Worm (Caenorhabditis elegans) whole organism, early embryonic: Measurements from ENCODE around the gene kxd-1.

Experiments
- B0310.2 ChIP-seq: sonication (generic microtip); optimal IDR thresholded peaks from 2 replicates; lab custom pipeline; 2016; ENCODE audit warnings: mild to moderate bottlenecking, missing genetic modification characterization, missing compliant biosample characterization
- F13C5.2 ChIP-seq: sonication (generic microtip); optimal IDR thresholded peaks from 2 replicates; lab custom pipeline; 2017; ENCODE audit warnings: mild to moderate bottlenecking, missing genetic modification characterization, inconsistent platforms, missing compliant biosample characterization
- aly-1 ChIP-seq: sonication (generic microtip); optimal IDR thresholded peaks from 2 replicates; lab custom pipeline; 2016; ENCODE audit warnings: missing genetic modification characterization, missing compliant biosample characterization
- ama-1 ChIP-seq: fragments of 150-350 bp; optimal IDR thresholded peaks from 2 replicates; lab custom pipeline; 2014
- ceh-13 ChIP-seq: fragments of 200-800 bp; sonication (Bioruptor generic); optimal IDR thresholded peaks from 2 replicates; lab custom pipeline; 2018; ENCODE audit warnings: mild to moderate bottlenecking, missing genetic modification characterization, missing compliant biosample characterization
- ceh-36 ChIP-seq: sonication (generic microtip); optimal IDR thresholded peaks from 2 replicates; lab custom pipeline; 2016; ENCODE audit warnings: missing genetic modification characterization, inconsistent platforms, missing compliant biosample characterization
- ets-7 ChIP-seq: sonication (generic microtip); optimal IDR thresholded peaks from 2 replicates; lab custom pipeline; 2016; ENCODE audit warnings: missing genotype, missing genetic modification characterization, missing compliant biosample characterization
- flt-1 ChIP-seq: fragments of 200-800 bp; sonication (Bioruptor generic); IDR thresholded peaks from 2 replicates; pipeline ENCODE4 v1.3.6; 2022; ENCODE audit warnings: missing genetic modification characterization, missing compliant biosample characterization
- hmbx-1 ChIP-seq: sonication (generic microtip); optimal IDR thresholded peaks from 2 replicates; lab custom pipeline; 2016; ENCODE audit warnings: mild to moderate bottlenecking, missing genetic modification characterization, missing compliant biosample characterization
- hmg-4 ChIP-seq: fragments of 200-800 bp; sonication (Bioruptor generic); optimal IDR thresholded peaks from 2 replicates; lab custom pipeline; 2018; ENCODE audit warnings: mild to moderate bottlenecking, missing genetic modification characterization, missing compliant biosample characterization
- hnd-1 ChIP-seq: sonication (generic microtip); optimal IDR thresholded peaks from 2 replicates; lab custom pipeline; 2016; ENCODE audit warnings: missing genetic modification characterization, missing compliant biosample characterization
- pes-1 ChIP-seq: fragments of 200-800 bp; sonication (Bioruptor generic); IDR thresholded peaks from 2 replicates; pipeline ENCODE4 v1.3.6; 2022; ENCODE audit warnings: missing genetic modification reagents, missing genetic modification characterization, missing compliant biosample characterization
- scrt-1 ChIP-seq: fragments of 200-800 bp; sonication (Bioruptor generic); IDR thresholded peaks from 2 replicates; pipeline ENCODE4 v1.3.6; 2022; ENCODE audit warnings: missing genetic modification characterization, missing compliant biosample characterization
- sea-1 ChIP-seq: fragments of 200-800 bp; sonication (Bioruptor generic); conservative IDR thresholded peaks from 2 replicates; pipeline ENCODE4 v1.3.6; 2022; ENCODE audit warnings: missing genetic modification characterization, missing compliant biosample characterization
- tbx-11 ChIP-seq: fragments of 200-800 bp; sonication (Bioruptor generic); IDR thresholded peaks from 2 replicates; pipeline ENCODE4 v1.3.6; 2022; ENCODE audit warnings: missing genetic modification characterization, missing compliant biosample characterization
- tbx-37 ChIP-seq: fragments of 200-800 bp; sonication (Bioruptor generic); conservative IDR thresholded peaks from 2 replicates; pipeline ENCODE4 v1.3.6; 2022; ENCODE audit warnings: missing genetic modification reagents, missing genetic modification characterization, missing compliant biosample characterization
- tra-4 ChIP-seq: sonication (generic microtip); optimal IDR thresholded peaks from 2 replicates; lab custom pipeline; 2017; ENCODE audit warnings: missing genetic modification characterization, missing compliant biosample characterization

The kxd-1 gene

DNA sequence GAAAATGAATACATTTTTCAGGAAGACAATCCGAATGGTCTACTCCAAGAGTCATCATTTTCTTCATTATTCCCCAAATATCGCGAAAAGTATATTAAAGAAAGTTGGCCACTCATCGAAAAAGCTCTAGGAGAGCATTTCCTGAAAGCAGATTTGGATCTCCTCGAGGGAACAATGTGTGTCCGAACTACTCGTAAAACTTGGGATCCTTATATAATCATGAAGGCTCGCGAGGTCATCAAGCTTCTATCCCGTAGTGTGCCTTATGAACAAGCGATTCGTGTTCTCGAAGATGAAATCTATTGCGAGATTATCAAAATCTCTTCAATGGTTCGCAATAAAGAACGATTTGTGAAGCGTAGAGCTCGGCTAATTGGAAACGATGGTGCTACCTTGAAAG, 10.3 kb downstream of the kxd-1 start:
- TF ChIP-seq B0310.2 (tag; lab: Kevin White, UChicago) (no peak), ceh-36 (tag; lab: Kevin White, UChicago) (no peak), ama-1 (lab: Kevin White, UChicago) (no peak)

DNA sequence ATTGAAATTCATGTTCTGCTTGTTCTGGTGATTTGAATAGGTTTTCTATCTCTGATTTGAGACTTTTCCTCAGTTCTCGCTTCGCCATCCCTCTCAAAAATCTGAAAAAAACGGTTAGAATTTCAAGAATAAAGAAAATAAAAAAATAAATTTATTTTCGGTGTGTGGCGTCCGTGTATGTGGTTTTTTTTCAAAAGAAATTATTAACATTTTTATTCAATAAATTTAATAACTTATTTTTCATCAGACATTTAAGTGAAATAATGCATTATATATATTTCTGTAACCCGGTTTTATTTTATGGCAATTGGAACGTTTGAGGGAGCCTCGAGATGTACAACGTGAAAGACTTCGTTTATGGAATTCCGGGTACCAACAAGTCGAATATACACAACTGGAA, 13.5 kb downstream of the kxd-1 start, which contains the start of gene C05C8.5:
C05C8.5 (minus strand) TSS at position 101 of the 400 bp plus-strand sequence.
- TF ChIP-seq sea-1: no peak
- TF ChIP-seq pes-1 (GFP tag; lab: Robert Waterston, UW): no peak
- TF ChIP-seq ets-7 (tag; lab: Kevin White, UChicago): no peak
- TF ChIP-seq hmbx-1 (tag; lab: Kevin White, UChicago): no peak
- TF ChIP-seq ceh-36 (tag; lab: Kevin White, UChicago): no peak
- TF ChIP-seq F13C5.2 (tag; lab: Kevin White, UChicago): no peak
- TF ChIP-seq ama-1 (lab: Kevin White, UChicago): no peak
- no peak for TF ChIP-seq tbx-37 (GFP tag; lab: Robert Waterston, UW)
- no peak for TF ChIP-seq hmg-4
- TF ChIP-seq B0310.2 (tag; lab: Kevin White, UChicago): no peak
- TF ChIP-seq flt-1 (GFP tag; lab: Robert Waterston, UW): no peak
- TF ChIP-seq scrt-1 (GFP tag; lab: Robert Waterston, UW): no peak
- no peak for TF ChIP-seq aly-1 (tag; lab: Kevin White, UChicago)
- no peak for TF ChIP-seq tbx-11 (GFP tag; lab: Robert Waterston, UW)
- TF ChIP-seq hnd-1 (tag; lab: Kevin White, UChicago): no peak
- TF ChIP-seq ceh-13 (GFP tag; lab: Kevin White, UChicago): no peak

ce11 chrV:7236694-7237093, 15.4 kb downstream of the kxd-1 start:
- TF ChIP-seq B0310.2 (tag; lab: Kevin White, UChicago) (no peak), tbx-11 (GFP tag; lab: Robert Waterston, UW) (no peak)

DNA sequence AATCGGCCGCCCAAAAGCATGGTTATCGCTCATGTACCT, 15.6 kb downstream of the kxd-1 start, which contains the start of gene hpo-9:
hpo-9 (minus strand) TSS at position 37 of the 39 bp plus-strand sequence.
- TF ChIP-seq ceh-36 (tag; lab: Kevin White, UChicago): no peak
- TF ChIP-seq ama-1 (lab: Kevin White, UChicago): no peak
- TF ChIP-seq sea-1: no peak
- TF ChIP-seq pes-1 (GFP tag; lab: Robert Waterston, UW): no peak
- no peak for TF ChIP-seq hmg-4
- no peak for TF ChIP-seq flt-1 (GFP tag; lab: Robert Waterston, UW)
- no peak for TF ChIP-seq hmbx-1 (tag; lab: Kevin White, UChicago)
- no peak for TF ChIP-seq tbx-37 (GFP tag; lab: Robert Waterston, UW)
- TF ChIP-seq tbx-11 (GFP tag; lab: Robert Waterston, UW): no peak
- TF ChIP-seq ceh-13 (GFP tag; lab: Kevin White, UChicago): no peak
- TF ChIP-seq scrt-1 (GFP tag; lab: Robert Waterston, UW): no peak
- TF ChIP-seq F13C5.2 (tag; lab: Kevin White, UChicago): no peak
- no peak for TF ChIP-seq aly-1 (tag; lab: Kevin White, UChicago)

ce11 chrV:7237133-7237532, 15.9 kb downstream of the kxd-1 start, which contains the start of gene hyls-1:
Gene hyls-1 (plus strand): TSS chrV:7237381.
- TF ChIP-seq tbx-11 (GFP tag; lab: Robert Waterston, UW): no peak
- peak; percentile 5 for TF ChIP-seq hmg-4
- TF ChIP-seq F13C5.2 (tag; lab: Kevin White, UChicago): peak; percentile 60
- TF ChIP-seq aly-1 (tag; lab: Kevin White, UChicago): no peak
- TF ChIP-seq ceh-36 (tag; lab: Kevin White, UChicago): no peak
- no peak for TF ChIP-seq pes-1 (GFP tag; lab: Robert Waterston, UW)
- TF ChIP-seq flt-1 (GFP tag; lab: Robert Waterston, UW): no peak
- TF ChIP-seq hmbx-1 (tag; lab: Kevin White, UChicago): no peak
- no peak for TF ChIP-seq tra-4 (tag; lab: Kevin White, UChicago)
- TF ChIP-seq tbx-37 (GFP tag; lab: Robert Waterston, UW): peak; percentile 41; the same call in 1 of the 2 replicates
- no peak for TF ChIP-seq ceh-13 (GFP tag; lab: Kevin White, UChicago)
- TF ChIP-seq ets-7 (tag; lab: Kevin White, UChicago): no peak
- no peak for TF ChIP-seq scrt-1 (GFP tag; lab: Robert Waterston, UW)
- TF ChIP-seq sea-1: no peak
- TF ChIP-seq ama-1 (lab: Kevin White, UChicago): no peak
- no peak for TF ChIP-seq B0310.2 (tag; lab: Kevin White, UChicago)
- TF ChIP-seq hnd-1 (tag; lab: Kevin White, UChicago): no peak

DNA sequence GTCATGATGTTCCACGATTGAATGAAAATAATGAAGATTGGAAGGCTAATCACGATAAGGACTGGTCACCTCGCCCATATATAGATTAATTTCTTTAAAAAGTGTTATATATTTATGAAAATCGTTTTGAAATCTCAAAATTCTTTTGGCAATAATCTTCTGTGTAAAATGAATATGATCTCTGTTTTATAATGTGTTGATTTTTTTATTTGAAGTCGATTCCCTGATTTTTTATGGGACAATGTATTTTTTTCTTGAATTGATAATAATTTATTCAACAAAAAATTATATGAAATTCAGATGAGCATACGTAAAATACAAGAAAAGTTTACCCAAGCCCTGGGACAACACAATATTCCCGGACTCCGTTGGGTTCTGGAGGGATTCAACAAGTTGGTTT, 18.2 kb downstream of the kxd-1 start, which contains the start of gene C05C8.1:
C05C8.1 (plus strand) TSS at position 301 of the 400 bp plus-strand sequence.
- TF ChIP-seq ama-1 (lab: Kevin White, UChicago) (no peak), tra-4 (tag; lab: Kevin White, UChicago) (no peak), F13C5.2 (tag; lab: Kevin White, UChicago) (no peak), tbx-37 (GFP tag; lab: Robert Waterston, UW) (no peak), flt-1 (GFP tag; lab: Robert Waterston, UW) (no peak), pes-1 (GFP tag; lab: Robert Waterston, UW) (no peak)

DNA sequence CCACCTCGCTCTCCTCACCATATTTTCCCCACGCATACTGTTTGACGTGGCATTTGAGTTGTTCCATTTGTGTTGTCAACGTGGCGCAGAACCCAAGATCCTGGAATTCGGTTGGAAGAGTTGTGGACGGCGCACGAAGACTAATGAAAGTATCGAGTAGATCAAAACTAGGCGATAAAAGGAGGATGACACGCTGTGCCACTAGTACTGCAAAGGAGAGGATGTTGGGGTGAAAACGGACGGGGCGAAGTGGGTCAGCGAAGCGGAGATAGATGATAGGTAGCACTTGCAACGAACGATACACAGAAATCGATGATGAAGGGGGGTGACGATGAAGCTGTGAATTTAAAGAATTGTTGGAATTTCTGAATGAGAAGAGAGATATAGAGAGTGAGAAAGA, 25.7 kb downstream of the kxd-1 start, which contains the start of gene C05C8.7:
C05C8.7 (minus strand) TSS at position 100 of the 400 bp plus-strand sequence.
- TF ChIP-seq flt-1 (GFP tag; lab: Robert Waterston, UW) (no peak), B0310.2 (tag; lab: Kevin White, UChicago) (no peak), tbx-11 (GFP tag; lab: Robert Waterston, UW) (no peak), tbx-37 (GFP tag; lab: Robert Waterston, UW) (no peak), pes-1 (GFP tag; lab: Robert Waterston, UW) (no peak), ceh-13 (GFP tag; lab: Kevin White, UChicago) (no peak), sea-1 (no peak), hnd-1 (tag; lab: Kevin White, UChicago) (no peak), ets-7 (tag; lab: Kevin White, UChicago) (no peak), hmg-4 (no peak), ama-1 (lab: Kevin White, UChicago) (no peak), tra-4 (tag; lab: Kevin White, UChicago) (no peak), F13C5.2 (tag; lab: Kevin White, UChicago) (no peak), hmbx-1 (tag; lab: Kevin White, UChicago) (no peak), ceh-36 (tag; lab: Kevin White, UChicago) (no peak)
